Fruit fly (Drosophila melanogaster) whole organism, embryonic: ENCODE data around the gene CLS.

Experiments
- Bgb ChIP-seq: fragments of 200-800 bp; sonication (Bioruptor generic); IDR thresholded peaks from 2 replicates; pipeline ENCODE4 v1.3.6; 2022; ENCODE audit warnings: missing biosample characterization, missing genetic modification characterization; ENCODE audit not compliant: partially characterized antibody
- Bteb2 ChIP-seq: fragments of 200-800 bp; sonication (Bioruptor generic); optimal IDR thresholded peaks from 2 replicates; lab custom pipeline; 2016; ENCODE audit warnings: missing biosample characterization, missing genetic modification characterization
- CG11456 ChIP-seq: fragments of 200-800 bp; sonication (Bioruptor generic); IDR thresholded peaks from 3 replicates; pipeline ENCODE4 v1.3.6; 2022; ENCODE audit warnings: missing biosample characterization, missing genetic modification characterization
- CG18011 ChIP-seq: fragments of 200-800 bp; sonication (Bioruptor generic); optimal IDR thresholded peaks from 2 replicates; lab custom pipeline; 2017; ENCODE audit warnings: missing biosample characterization, missing genetic modification characterization, mild to moderate bottlenecking, moderate library complexity, missing genotype
- CG18599 ChIP-seq: fragments of 200-800 bp; sonication (Bioruptor generic); optimal IDR thresholded peaks from 3 replicates; lab custom pipeline; 2017; ENCODE audit warnings: missing biosample characterization, missing genetic modification characterization, mild to moderate bottlenecking, moderate library complexity, missing genetic modification reagents
- CG33213 ChIP-seq: fragments of 200-800 bp; sonication (Bioruptor generic); optimal IDR thresholded peaks from 3 replicates; lab custom pipeline; 2016; ENCODE audit warnings: missing biosample characterization, missing genetic modification characterization
- CG33557 ChIP-seq: fragments of 200-800 bp; sonication (Bioruptor generic); optimal IDR thresholded peaks from 2 replicates; lab custom pipeline; 2019; ENCODE audit warnings: missing biosample characterization, mild to moderate bottlenecking, missing genetic modification characterization, moderate library complexity
- CG34376 ChIP-seq: fragments of 200-800 bp; sonication (Bioruptor generic); optimal IDR thresholded peaks from 2 replicates; lab custom pipeline; 2018; ENCODE audit warnings: missing biosample characterization, mild to moderate bottlenecking, missing genetic modification characterization
- CG3995 ChIP-seq: fragments of 200-800 bp; sonication (Bioruptor generic); optimal IDR thresholded peaks from 3 replicates; lab custom pipeline; 2016; ENCODE audit warnings: missing biosample characterization, missing genetic modification characterization
- CG4617 ChIP-seq: fragments of 200-800 bp; sonication (Bioruptor generic); optimal IDR thresholded peaks from 3 replicates; lab custom pipeline; 2016; ENCODE audit warnings: missing biosample characterization, missing genetic modification characterization, borderline replicate concordance
- CG4820 ChIP-seq: fragments of 200-800 bp; sonication (Bioruptor generic); optimal IDR thresholded peaks from 3 replicates; lab custom pipeline; 2016; ENCODE audit warnings: missing biosample characterization, missing genetic modification characterization
- CG6254 ChIP-seq: fragments of 200-800 bp; sonication (Bioruptor generic); optimal IDR thresholded peaks from 3 replicates; lab custom pipeline; 2017; ENCODE audit warnings: mild to moderate bottlenecking, missing biosample characterization, missing genetic modification reagents, missing genetic modification characterization
- CG7372 ChIP-seq: fragments of 200-800 bp; sonication (Bioruptor generic); IDR thresholded peaks from 2 replicates; pipeline ENCODE4 v1.3.6; 2022; ENCODE audit warnings: missing biosample characterization, missing genetic modification characterization
- CG8765 ChIP-seq: fragments of 200-800 bp; sonication (Bioruptor generic); IDR thresholded peaks from 2 replicates; pipeline ENCODE4 v1.3.6; 2022; ENCODE audit warnings: missing biosample characterization, missing genetic modification characterization
- CG9727 ChIP-seq: fragments of 200-800 bp; sonication (Bioruptor generic); optimal IDR thresholded peaks from 3 replicates; lab custom pipeline; 2017; ENCODE audit warnings: missing biosample characterization, mild to moderate bottlenecking, missing genetic modification characterization
- D ChIP-seq, 2 experiments: fragments of 200-800 bp in 1 of 2; fragments of >200 bp in 1 of 2; sonication (Bioruptor generic) in 1 of 2; optimal IDR thresholded peaks; 2 replicates in 1 of 2; 3 replicates in 1 of 2; lab custom pipeline; 2017; ENCODE audit warnings: mild to moderate bottlenecking in 1 of 2, missing biosample characterization in 1 of 2, missing genetic modification characterization in 1 of 2, missing genetic modification reagents in 1 of 2
- D19A ChIP-seq: fragments of 200-800 bp; optimal IDR thresholded peaks from 3 replicates; lab custom pipeline; 2019; ENCODE audit warnings: missing biosample characterization, mild to moderate bottlenecking, missing genetic modification characterization, moderate library complexity
- Dbx ChIP-seq: fragments of 200-800 bp; sonication (Bioruptor generic); IDR thresholded peaks from 3 replicates; pipeline ENCODE4 v1.3.6; 2022; ENCODE audit warnings: missing biosample characterization, missing genetic modification characterization
- Deaf1 ChIP-seq: fragments of 200-800 bp; optimal IDR thresholded peaks from 3 replicates; lab custom pipeline; 2019; ENCODE audit warnings: missing biosample characterization, mild to moderate bottlenecking, missing genetic modification characterization, moderate library complexity
- Dll ChIP-seq: fragments of 200-800 bp; sonication (Bioruptor generic); IDR thresholded peaks from 4 replicates; pipeline ENCODE4 v1.3.6; 2022; ENCODE audit warnings: missing biosample characterization, missing genetic modification characterization; ENCODE audit not compliant: partially characterized antibody
- E2f2 ChIP-seq: fragments of 200-800 bp; sonication (Bioruptor generic); IDR thresholded peaks from 2 replicates; pipeline ENCODE4 v1.3.6; 2022; ENCODE audit warnings: missing biosample characterization, missing genetic modification characterization
- Fer2 ChIP-seq: fragments of 200-800 bp; sonication (Bioruptor generic); optimal IDR thresholded peaks from 2 replicates; lab custom pipeline; 2018; ENCODE audit warnings: missing biosample characterization, mild to moderate bottlenecking, missing genetic modification characterization, moderate library complexity
- Gsc ChIP-seq: fragments of 200-800 bp; sonication (Bioruptor generic); IDR thresholded peaks from 2 replicates; pipeline ENCODE4 v1.3.6; 2022; ENCODE audit warnings: missing biosample characterization, missing genetic modification characterization
- Hmx ChIP-seq: fragments of 200-800 bp; sonication (Bioruptor generic); optimal IDR thresholded peaks from 2 replicates; lab custom pipeline; 2016; ENCODE audit warnings: missing biosample characterization, missing genetic modification characterization
- Oli ChIP-seq: fragments of 200-800 bp; sonication (Bioruptor generic); optimal IDR thresholded peaks from 2 replicates; lab custom pipeline; 2018; ENCODE audit warnings: missing biosample characterization, mild to moderate bottlenecking, missing genetic modification characterization, moderate library complexity
- Optix ChIP-seq: fragments of 200-800 bp; sonication (Bioruptor generic); IDR thresholded peaks from 3 replicates; pipeline ENCODE4 v1.3.6; 2022; ENCODE audit warnings: missing biosample characterization, missing genetic modification characterization
- Side ChIP-seq: fragments of 200-800 bp; sonication (Bioruptor generic); optimal IDR thresholded peaks from 2 replicates; lab custom pipeline; 2016; ENCODE audit warnings: missing biosample characterization, missing genetic modification characterization
- Sox102F ChIP-seq: fragments of 200-800 bp; sonication (Bioruptor generic); optimal IDR thresholded peaks from 2 replicates; lab custom pipeline; 2018; ENCODE audit warnings: missing biosample characterization, mild to moderate bottlenecking, missing genetic modification characterization, moderate library complexity
- Vsx1 ChIP-seq: fragments of 200-800 bp; sonication (Bioruptor generic); optimal IDR thresholded peaks from 2 replicates; lab custom pipeline; 2017; ENCODE audit warnings: missing biosample characterization, mild to moderate bottlenecking, missing genetic modification characterization, missing genetic modification reagents
- abd-A ChIP-seq: fragments of 200-800 bp; sonication (Bioruptor generic); optimal IDR thresholded peaks from 3 replicates; lab custom pipeline; 2019; ENCODE audit warnings: missing biosample characterization, mild to moderate bottlenecking, missing genetic modification characterization, moderate library complexity
- aop ChIP-seq: fragments of 200-800 bp; sonication (Bioruptor generic); IDR thresholded peaks from 2 replicates; pipeline ENCODE4 v1.3.6; 2022; ENCODE audit warnings: missing biosample characterization, missing genetic modification characterization
- ara ChIP-seq: fragments of 200-800 bp; sonication (Bioruptor generic); IDR thresholded peaks from 2 replicates; pipeline ENCODE4 v1.3.6; 2022; ENCODE audit warnings: missing biosample characterization, missing genetic modification characterization
- bsh ChIP-seq, 2 experiments: fragments of 200-800 bp; sonication (Bioruptor generic); optimal IDR thresholded peaks; 2 replicates each; lab custom pipeline; 2017 to 2018; ENCODE audit warnings: mild to moderate bottlenecking in 2 of 2, missing biosample characterization in 2 of 2, missing genetic modification characterization in 2 of 2, moderate library complexity in 1 of 2
- cwo ChIP-seq: fragments of 200-800 bp; sonication (Bioruptor generic); optimal IDR thresholded peaks from 3 replicates; lab custom pipeline; 2017; ENCODE audit warnings: missing biosample characterization, missing genetic modification characterization, mild to moderate bottlenecking, moderate library complexity, missing genetic modification reagents
- dan ChIP-seq: fragments of 200-800 bp; sonication (Bioruptor generic); IDR thresholded peaks from 2 replicates; pipeline ENCODE4 v1.3.6; 2022; ENCODE audit warnings: missing biosample characterization, missing genetic modification characterization
- disco-r ChIP-seq: fragments of 200-800 bp; sonication (Bioruptor generic); optimal IDR thresholded peaks from 2 replicates; lab custom pipeline; 2016; ENCODE audit warnings: missing biosample characterization, missing genetic modification characterization
- gro ChIP-seq: fragments of 200-800 bp; sonication (Bioruptor generic); optimal IDR thresholded peaks from 2 replicates; lab custom pipeline; 2016; ENCODE audit warnings: missing biosample characterization, missing genetic modification characterization
- gt ChIP-seq: fragments of 200-800 bp; sonication (Bioruptor generic); IDR thresholded peaks from 2 replicates; pipeline ENCODE4 v1.3.6; 2022; ENCODE audit warnings: missing biosample characterization, missing genetic modification characterization
- jigr1 ChIP-seq: fragments of 200-800 bp; sonication (Bioruptor generic); IDR thresholded peaks from 3 replicates; pipeline ENCODE4 v1.3.6; 2022; ENCODE audit warnings: missing biosample characterization, missing genetic modification characterization
- lilli ChIP-seq: fragments of 200-800 bp; sonication (Bioruptor generic); optimal IDR thresholded peaks from 3 replicates; lab custom pipeline; 2016; ENCODE audit warnings: missing biosample characterization, missing genetic modification characterization
- pita ChIP-seq: fragments of 200-800 bp; sonication (Bioruptor generic); optimal IDR thresholded peaks from 2 replicates; lab custom pipeline; 2017; ENCODE audit warnings: missing biosample characterization, mild to moderate bottlenecking, missing genetic modification characterization
- psq ChIP-seq: fragments of 200-800 bp; sonication (Bioruptor generic); optimal IDR thresholded peaks from 2 replicates; lab custom pipeline; 2017; ENCODE audit warnings: missing biosample characterization, missing genetic modification characterization
- sens ChIP-seq: fragments of 200-800 bp; sonication (Bioruptor generic); peaks from one replicate; lab custom pipeline; 2016; ENCODE audit warnings: missing biosample characterization, missing genetic modification characterization
- seq ChIP-seq: fragments of 200-800 bp; sonication (Bioruptor generic); IDR thresholded peaks from 2 replicates; pipeline ENCODE4 v1.3.6; 2022; ENCODE audit warnings: missing biosample characterization, missing genetic modification characterization
- sna ChIP-seq: fragments of 200-800 bp; sonication (Bioruptor generic); IDR thresholded peaks from 2 replicates; pipeline ENCODE4 v1.3.6; 2022; ENCODE audit warnings: missing biosample characterization, missing genetic modification characterization; ENCODE audit not compliant: partially characterized antibody
- sob ChIP-seq: fragments of 200-800 bp; sonication (Bioruptor generic); IDR thresholded peaks from 2 replicates; pipeline ENCODE4 v1.3.6; 2022; ENCODE audit warnings: missing biosample characterization, missing genetic modification characterization
- tap ChIP-seq: fragments of 200-800 bp; optimal IDR thresholded peaks from 3 replicates; lab custom pipeline; 2019; ENCODE audit warnings: missing biosample characterization, mild to moderate bottlenecking, missing genetic modification characterization, moderate library complexity
- tin ChIP-seq: fragments of 200-800 bp; sonication (Bioruptor generic); optimal IDR thresholded peaks from 3 replicates; lab custom pipeline; 2016; ENCODE audit warnings: missing biosample characterization, missing genetic modification characterization
- vfl ChIP-seq: fragments of 200-800 bp; sonication (Bioruptor generic); optimal IDR thresholded peaks from 2 replicates; lab custom pipeline; 2016; ENCODE audit warnings: missing biosample characterization, missing genetic modification characterization
- wor ChIP-seq: fragments of 200-800 bp; sonication (Bioruptor generic); IDR thresholded peaks from 2 replicates; pipeline ENCODE4 v1.3.6; 2022; ENCODE audit warnings: missing biosample characterization, missing genetic modification characterization

CLS gene

dm6 chr3R:25680528-25680927, 6.6 kb downstream of the CLS start, which contains the start of the genes CG4743 and Idh3g (continued):
- TF ChIP-seq CG18599 (GFP tag; lab: Kevin White, UChicago) (peak; percentile 98), CG11456 (GFP tag; lab: Robert Waterston, UW) (peak; percentile 88), seq (GFP tag; lab: Robert Waterston, UW) (peak; percentile 95), Fer2 (peak; percentile 95), D19A (tag; lab: Kevin White, UChicago) (peak; percentile 95), aop (GFP tag; lab: Robert Waterston, UW) (0 out of 2 replicates have a peak, but pooled peaks have one; percentile 5), CG6254 (GFP tag; lab: Kevin White, UChicago) (peak; percentile 94), tin (GFP tag; lab: Kevin White, UChicago) (peak; percentile 96), CG33557 (GFP tag; lab: Kevin White, UChicago) (peak; percentile 99), pita (GFP tag; lab: Kevin White, UChicago) (no peak), Bteb2 (GFP tag; lab: Kevin White, UChicago) (peak; percentile 85), sens (GFP tag; lab: Kevin White, UChicago) (peak; percentile 98), Optix (GFP tag; lab: Robert Waterston, UW) (peak; percentile 80), jigr1 (peak; percentile 90), D (optimal IDR thresholded peaks at IDR 0.05; lab: Kevin White, UChicago) (no peak), D (GFP tag; optimal IDR thresholded peaks at IDR 0.05; lab: Kevin White, UChicago) (peak; percentile 95), Side (GFP tag; lab: Kevin White, UChicago) (peak; percentile 62), Dll (0 out of 4 replicates have a peak, but pooled peaks have one; percentile 24), CG7372 (GFP tag; lab: Robert Waterston, UW) (peak; percentile 90), sna (GFP tag; lab: Robert Waterston, UW) (no peak), cwo (GFP tag; lab: Kevin White, UChicago) (peak; percentile 93), CG9727 (GFP tag; lab: Kevin White, UChicago) (peak; percentile 98), sob (GFP tag; lab: Robert Waterston, UW) (peak; percentile 95), gro (peak; percentile 31), ara (GFP tag; lab: Robert Waterston, UW) (peak; percentile 96), CG33213 (peak; percentile 74), wor (peak; percentile 90), abd-A (no peak), Vsx1 (GFP tag; lab: Kevin White, UChicago) (peak; percentile 94), CG8765 (GFP tag; lab: Robert Waterston, UW) (peak; percentile 93), Dbx (GFP tag; lab: Robert Waterston, UW) (peak; percentile 95), lilli (GFP tag; lab: Kevin White, UChicago) (peak; percentile 94), Gsc (GFP tag; lab: Robert Waterston, UW) (no peak; the same call in 1 of the 2 replicates), CG4820 (GFP tag; lab: Kevin White, UChicago) (peak; percentile 96), CG34376 (GFP tag; lab: Kevin White, UChicago) (peak; percentile 94), Sox102F (GFP tag; lab: Kevin White, UChicago) (peak; percentile 98), CG18011 (peak; percentile 85), Deaf1 (peak; percentile 82), E2f2 (peak; percentile 84), vfl (GFP tag; lab: Kevin White, UChicago) (peak; percentile 86), dan (peak; percentile 79), psq (GFP tag; lab: Kevin White, UChicago) (peak; percentile 85), CG3995 (GFP tag; lab: Kevin White, UChicago) (peak; percentile 74), Bgb (GFP tag; lab: Robert Waterston, UW) (no peak), bsh (GFP tag; optimal IDR thresholded peaks at IDR 0.05; lab: Kevin White, UChicago) (peak; percentile 72 to 99), gt (GFP tag; lab: Robert Waterston, UW) (peak; percentile 81), Oli (tag; lab: Kevin White, UChicago) (peak; percentile 96), tap (tag; lab: Kevin White, UChicago) (peak; percentile 97), disco-r (GFP tag; lab: Kevin White, UChicago) (peak; percentile 58), CG4617 (peak; percentile 96), Hmx (GFP tag; lab: Kevin White, UChicago) (peak; percentile 72)
